Worm (Caenorhabditis elegans): ENCODE measurements around the gene E04F6.6.

The E04F6.6 gene

ce11 chrII:7186117-7186516 lies 13.2 kb downstream of the E04F6.6 start:
- TF ChIP-seq D2030.7 (GFP tag; IDR thresholded peaks at IDR 0.05) (no peak), lin-35 (GFP tag; optimal IDR thresholded peaks at IDR 0.05) (no peak), mel-28 (tag; optimal IDR thresholded peaks at IDR 0.05; ENCODE audit: borderline replicate concordance) (no peak), F49E8.2 (tag; optimal IDR thresholded peaks at IDR 0.05; ENCODE audit: insufficient read depth) (no peak), nhr-80 (tag; optimal IDR thresholded peaks at IDR 0.05) (no peak), lir-1 (GFP tag; conservative IDR thresholded peaks at IDR 0.05) (no peak), ceh-91 (GFP tag; IDR thresholded peaks at IDR 0.05) (no peak), cebp-2 (GFP tag; IDR thresholded peaks at IDR 0.05) (no peak), ztf-25 (GFP tag; IDR thresholded peaks at IDR 0.05) (no peak), gei-17 (GFP tag; optimal IDR thresholded peaks at IDR 0.05) (no peak), Y53G8AR.9 (GFP tag; conservative IDR thresholded peaks at IDR 0.05) (no peak), nfya-1 (tag; optimal IDR thresholded peaks at IDR 0.05; ENCODE audit: borderline replicate concordance, insufficient read depth) (no peak), nhr-27 (tag; optimal IDR thresholded peaks at IDR 0.05) (no peak), hmg-1.2 (GFP tag; IDR thresholded peaks at IDR 0.05) (no peak), lin-54 (GFP tag; optimal IDR thresholded peaks at IDR 0.05) (no peak), B0261.1 (tag; optimal IDR thresholded peaks at IDR 0.05) (no peak), F37B4.10 (GFP tag; IDR thresholded peaks at IDR 0.05) (no peak), sea-2 (GFP tag; IDR thresholded peaks at IDR 0.05) (no peak), F57C9.4 (tag; optimal IDR thresholded peaks at IDR 0.05) (no peak), athp-1 (tag; optimal IDR thresholded peaks at IDR 0.05) (no peak)

ce11 chrII:7183493-7184272 lies 15.7 kb downstream of the E04F6.6 start, which contains the start of gene pdl-1:
Gene pdl-1, plus strand, starts transcription at chrII:7183801.
- TF ChIP-seq hsf-1 (GFP tag; IDR thresholded peaks at IDR 0.05) (peak; percentile 50; the same call in 1 of the 2 replicates), F37B4.10 (GFP tag; IDR thresholded peaks at IDR 0.05) (0 out of 2 replicates have a peak, but pooled peaks have one; percentile 23), aptf-2 (GFP tag; conservative IDR thresholded peaks at IDR 0.05) (peak; percentile 65), unc-62 (GFP tag; optimal IDR thresholded peaks at IDR 0.05) (no peak), lin-40 (tag; optimal IDR thresholded peaks at IDR 0.05) (peak; percentile 72), let-607 (tag; optimal IDR thresholded peaks at IDR 0.05) (peak; percentile 28 to 30), lag-1 (GFP tag; IDR thresholded peaks at IDR 0.05) (no peak), tlf-1 (GFP tag; optimal IDR thresholded peaks at IDR 0.05) (peak; percentile 39), F52B5.7 (tag; optimal IDR thresholded peaks at IDR 0.05) (peak; percentile 94), madf-8 (GFP tag; conservative IDR thresholded peaks at IDR 0.05) (peak; percentile 48), hrde-1 (tag; optimal IDR thresholded peaks at IDR 0.05; ENCODE audit: borderline replicate concordance) (peak; percentile 83), ceh-40 (GFP tag; IDR thresholded peaks at IDR 0.05) (peak; percentile 91), hmg-1.2 (GFP tag; IDR thresholded peaks at IDR 0.05) (peak; percentile 78), mcd-1 (GFP tag; IDR thresholded peaks at IDR 0.05) (peak; percentile 66), B0035.1 (tag; optimal IDR thresholded peaks at IDR 0.05) (peak; percentile 59), gei-17 (GFP tag; optimal IDR thresholded peaks at IDR 0.05) (peak; percentile 39), madf-6 (GFP tag; IDR thresholded peaks at IDR 0.05) (peak; percentile 73; the same call in 1 of the 2 replicates), chd-7 (tag; optimal IDR thresholded peaks at IDR 0.05) (peak; percentile 86), ceh-27 (GFP tag; optimal IDR thresholded peaks at IDR 0.05) (peak; percentile 83), unc-130 (GFP tag; optimal IDR thresholded peaks at IDR 0.05) (peak; percentile 64), dpl-1 (GFP tag; optimal IDR thresholded peaks at IDR 0.05) (no peak), nfya-2 (GFP tag; IDR thresholded peaks at IDR 0.05) (no peak), ets-4 (GFP tag; optimal IDR thresholded peaks at IDR 0.05) (peak; percentile 62), nhr-27 (tag; optimal IDR thresholded peaks at IDR 0.05) (peak; percentile 84), rec-8 (tag; optimal IDR thresholded peaks at IDR 0.05) (peak; percentile 84 to 97), dpff-1 (tag; optimal IDR thresholded peaks at IDR 0.05) (peak; percentile 13), nhr-90 (tag; optimal IDR thresholded peaks at IDR 0.05) (peak; percentile 91), zfh-2 (GFP tag; conservative IDR thresholded peaks at IDR 0.05) (no peak; the same call in 1 of the 2 replicates), F10E7.11 (tag; optimal IDR thresholded peaks at IDR 0.05) (peak; percentile 65), B0261.1 (tag; optimal IDR thresholded peaks at IDR 0.05) (peak; percentile 86)
